Worm (Caenorhabditis elegans): ENCODE data around the gene M02D8.7.

The M02D8.7 gene

ce11 chrX:8718153-8718552 lies 24.6 kb downstream of the M02D8.7 start:
- no peak for TF ChIP-seq unc-62 (GFP tag; optimal IDR thresholded peaks at IDR 0.05)

- no peak for TF ChIP-seq unc-62 (GFP tag; optimal IDR thresholded peaks at IDR 0.05)
These were observed 26.0 kb downstream of the M02D8.7 start, which contains the start of gene F53A9.7 for ce11 chrX:8716822-8717221. F53A9.7 (minus strand) TSS chrX:8716922.

DNA sequence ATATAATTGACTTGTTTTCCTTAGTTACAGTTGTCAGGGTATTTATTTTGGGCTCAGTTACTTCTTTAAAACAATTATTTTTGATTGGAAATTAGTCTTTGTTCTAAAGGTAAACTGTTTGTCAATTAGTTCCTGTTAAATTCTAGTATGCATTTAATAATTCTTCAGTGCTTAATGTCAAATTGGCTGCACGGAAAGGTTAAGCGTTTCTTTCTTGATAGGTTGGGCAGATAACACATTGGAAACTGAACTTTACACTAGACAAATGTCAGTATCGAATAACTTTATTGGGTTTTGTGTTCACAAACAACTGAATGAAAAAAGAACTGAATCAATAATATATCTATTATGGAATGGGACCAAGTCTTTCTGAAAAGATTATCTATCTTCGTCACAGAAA lies 28.0 kb downstream of the M02D8.7 start:
- no peak for TF ChIP-seq unc-62 (GFP tag; optimal IDR thresholded peaks at IDR 0.05)

DNA sequence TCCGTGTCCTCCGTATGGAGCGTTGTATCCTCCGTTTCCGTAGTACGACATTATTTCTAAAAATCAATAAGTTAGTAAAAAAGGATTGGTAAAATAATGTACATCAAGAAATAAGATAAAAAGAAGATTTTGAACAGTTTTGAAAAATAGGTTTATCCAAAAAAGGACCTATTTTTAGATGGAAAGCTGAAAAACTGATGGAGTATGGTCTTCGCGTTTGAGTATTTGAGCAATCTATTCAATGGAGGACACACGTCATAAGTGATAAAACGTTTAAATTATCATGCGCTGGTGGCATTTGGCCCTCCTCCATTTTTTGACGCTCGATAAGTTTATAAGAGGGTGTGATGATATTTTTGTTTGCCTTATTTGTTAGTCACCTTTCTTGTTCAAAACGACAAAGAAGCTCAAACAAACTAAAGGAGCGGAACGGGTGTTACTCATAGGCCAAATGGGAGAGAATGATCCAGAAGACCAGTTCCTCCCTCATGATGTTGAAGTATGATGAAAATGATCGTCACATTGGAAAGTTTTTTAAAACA lies 29.0 kb downstream of the M02D8.7 start, which contains the start of gene F53A9.6:
TSS of gene F53A9.6 (minus strand) at position 51 of the 542 bp plus-strand sequence.
- no peak for TF ChIP-seq unc-62 (GFP tag; optimal IDR thresholded peaks at IDR 0.05)

DNA sequence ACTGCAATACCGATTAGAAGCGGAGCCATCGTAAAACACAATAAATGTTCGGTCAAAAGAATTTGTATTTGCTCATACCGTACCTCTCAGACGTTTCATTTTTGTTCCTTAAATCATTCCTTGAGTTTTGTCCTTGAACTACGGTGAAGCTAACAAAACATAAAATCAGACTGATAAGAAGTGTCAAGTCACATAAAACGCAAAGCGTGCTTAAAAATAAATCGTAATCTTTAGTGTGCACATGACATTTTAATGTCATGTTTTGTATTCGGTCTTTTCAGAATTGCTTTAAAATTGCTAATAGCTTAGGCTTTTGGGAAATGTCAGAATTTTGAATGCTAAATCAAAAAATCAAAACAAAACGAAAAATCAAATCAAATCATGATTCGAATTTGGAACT lies 30.1 kb downstream of the M02D8.7 start:
- no peak for TF ChIP-seq unc-62 (GFP tag; optimal IDR thresholded peaks at IDR 0.05)

- TF ChIP-seq unc-62 (GFP tag; optimal IDR thresholded peaks at IDR 0.05): no peak
These were observed 31.6 kb downstream of the M02D8.7 start, which contains the start of gene F53A9.1 for ce11 chrX:8711141-8711645. F53A9.1 (plus strand) TSS chrX:8711595.

ce11 chrX:8709424-8709823 lies 33.4 kb downstream of the M02D8.7 start, which contains the start of gene kreg-1:
kreg-1 (plus strand) TSS chrX:8709764.
- TF ChIP-seq unc-62 (GFP tag; optimal IDR thresholded peaks at IDR 0.05): no peak

ce11 chrX:8708053-8708452 lies 34.7 kb downstream of the M02D8.7 start, which contains the start of gene F53A9.3:
F53A9.3 (plus strand) TSS chrX:8708353.
- no peak for TF ChIP-seq unc-62 (GFP tag; optimal IDR thresholded peaks at IDR 0.05)

- no peak for TF ChIP-seq unc-62 (GFP tag; optimal IDR thresholded peaks at IDR 0.05)
These were observed 38.0 kb downstream of the M02D8.7 start for ce11 chrX:8704830-8705229.

- no peak for TF ChIP-seq unc-62 (GFP tag; optimal IDR thresholded peaks at IDR 0.05)
These were observed 39.0 kb downstream of the M02D8.7 start, which contains the start of gene jbts-14 for ce11 chrX:8703664-8704356. jbts-14 (plus strand) TSS chrX:8704306.

DNA sequence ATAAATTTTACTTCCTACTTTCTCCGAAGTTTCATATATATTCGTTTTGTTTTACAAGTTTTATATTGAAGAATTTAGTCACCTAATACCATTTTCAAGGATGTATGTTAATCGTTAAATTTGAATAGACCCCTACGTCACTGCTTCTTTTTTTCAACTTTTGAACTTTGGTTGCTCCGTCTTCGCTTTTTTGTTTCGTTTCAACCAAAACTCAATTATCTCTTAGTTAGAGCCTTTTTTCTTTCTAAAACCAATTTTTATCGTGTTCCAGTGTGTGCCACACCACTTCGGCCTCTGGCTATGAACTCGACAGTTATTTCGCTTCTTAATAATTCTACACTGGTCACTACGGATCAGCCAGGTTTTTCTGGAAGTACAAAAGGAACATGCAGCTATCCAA lies 45.3 kb downstream of the M02D8.7 start, which contains the start of gene frpr-8:
TSS of gene frpr-8 (plus strand) at position 301 of the 400 bp plus-strand sequence.
- no peak for TF ChIP-seq unc-62 (GFP tag; optimal IDR thresholded peaks at IDR 0.05)
